Fruit fly (Drosophila melanogaster) whole organism, embryonic: ENCODE results near the gene CG13931.

Experiments
- Aef1 ChIP-seq: fragments of 200-800 bp; sonication (Bioruptor generic); IDR thresholded peaks from 3 replicates; pipeline ENCODE4 v1.3.6; 2022; ENCODE audit warnings: missing biosample characterization, missing genetic modification characterization
- Atf6 ChIP-seq: fragments of 200-800 bp; sonication (Bioruptor generic); IDR thresholded peaks from 2 replicates; pipeline ENCODE4 v1.3.6; 2022; ENCODE audit warnings: missing biosample characterization, missing genetic modification characterization
- CG10431 ChIP-seq: fragments of 200-800 bp; sonication (Bioruptor generic); optimal IDR thresholded peaks from 3 replicates; lab custom pipeline; 2018; ENCODE audit warnings: missing biosample characterization, mild to moderate bottlenecking, missing genetic modification characterization
- CG10654 ChIP-seq: fragments of 200-800 bp; sonication (Bioruptor generic); optimal IDR thresholded peaks from 2 replicates; lab custom pipeline; 2016; ENCODE audit warnings: missing biosample characterization, missing genetic modification characterization
- CG11695 ChIP-seq: fragments of 200-800 bp; sonication (Bioruptor generic); IDR thresholded peaks from 3 replicates; pipeline ENCODE4 v1.3.6; 2022; ENCODE audit warnings: missing biosample characterization, missing genetic modification characterization
- CG13287 ChIP-seq: fragments of 200-800 bp; sonication (Bioruptor generic); IDR thresholded peaks from 2 replicates; pipeline ENCODE4 v1.3.6; 2022; ENCODE audit warnings: missing biosample characterization, missing genetic modification characterization; ENCODE audit not compliant: partially characterized antibody
- CG15696 ChIP-seq: fragments of 200-800 bp; sonication (Bioruptor generic); optimal IDR thresholded peaks from 2 replicates; lab custom pipeline; 2019; ENCODE audit warnings: missing biosample characterization, mild to moderate bottlenecking, missing genetic modification characterization, moderate library complexity
- CG17912 ChIP-seq: fragments of 200-800 bp; sonication (Bioruptor generic); optimal IDR thresholded peaks from 2 replicates; lab custom pipeline; 2018; ENCODE audit warnings: missing biosample characterization, mild to moderate bottlenecking, missing genetic modification characterization
- CG18476 ChIP-seq: fragments of 200-800 bp; sonication (Bioruptor generic); optimal IDR thresholded peaks from 2 replicates; lab custom pipeline; 2016; ENCODE audit warnings: missing biosample characterization, mild to moderate bottlenecking, missing genetic modification characterization
- CG18764 ChIP-seq: fragments of 200-800 bp; sonication (Bioruptor generic); optimal IDR thresholded peaks from 3 replicates; lab custom pipeline; 2016; ENCODE audit warnings: missing biosample characterization, missing genetic modification characterization
- CG2199 ChIP-seq: fragments of 200-800 bp; sonication (Bioruptor generic); IDR thresholded peaks from 3 replicates; pipeline ENCODE4 v1.3.6; 2022; ENCODE audit warnings: missing biosample characterization, missing genetic modification characterization
- CG3838 ChIP-seq: fragments of 200-800 bp; sonication (Bioruptor generic); optimal IDR thresholded peaks from 3 replicates; lab custom pipeline; 2016; ENCODE audit warnings: missing biosample characterization, missing genetic modification characterization
- CG8944 ChIP-seq: fragments of 200-800 bp; sonication (Bioruptor generic); optimal IDR thresholded peaks from 3 replicates; lab custom pipeline; 2016; ENCODE audit warnings: missing biosample characterization, missing genetic modification characterization
- CG9437 ChIP-seq: fragments of 200-800 bp; sonication (Bioruptor generic); optimal IDR thresholded peaks from 2 replicates; lab custom pipeline; 2018; ENCODE audit warnings: missing biosample characterization, mild to moderate bottlenecking, missing genetic modification characterization
- D ChIP-seq, 2 experiments: fragments of 200-800 bp in 1 of 2; fragments of >200 bp in 1 of 2; sonication (Bioruptor generic) in 1 of 2; optimal IDR thresholded peaks; 2 replicates in 1 of 2; 3 replicates in 1 of 2; lab custom pipeline; 2017; ENCODE audit warnings: mild to moderate bottlenecking in 1 of 2, missing biosample characterization in 1 of 2, missing genetic modification characterization in 1 of 2, missing genetic modification reagents in 1 of 2
- Deaf1 ChIP-seq: fragments of 200-800 bp; optimal IDR thresholded peaks from 3 replicates; lab custom pipeline; 2019; ENCODE audit warnings: missing biosample characterization, mild to moderate bottlenecking, missing genetic modification characterization, moderate library complexity
- Dll ChIP-seq: fragments of 200-800 bp; sonication (Bioruptor generic); IDR thresholded peaks from 4 replicates; pipeline ENCODE4 v1.3.6; 2022; ENCODE audit warnings: missing biosample characterization, missing genetic modification characterization; ENCODE audit not compliant: partially characterized antibody
- Drgx ChIP-seq: fragments of 200-800 bp; sonication (Bioruptor generic); IDR thresholded peaks from 2 replicates; pipeline ENCODE4 v1.3.6; 2022; ENCODE audit warnings: missing biosample characterization, missing genetic modification characterization
- E2f2 ChIP-seq: fragments of 200-800 bp; sonication (Bioruptor generic); IDR thresholded peaks from 2 replicates; pipeline ENCODE4 v1.3.6; 2022; ENCODE audit warnings: missing biosample characterization, missing genetic modification characterization
- Ets97D ChIP-seq: fragments of 200-800 bp; sonication (Bioruptor generic); optimal IDR thresholded peaks from 3 replicates; lab custom pipeline; 2016; ENCODE audit warnings: missing biosample characterization, missing genetic modification characterization
- HmgZ ChIP-seq: fragments of 200-800 bp; sonication (Bioruptor generic); optimal IDR thresholded peaks from 2 replicates; lab custom pipeline; 2018; ENCODE audit warnings: missing biosample characterization, mild to moderate bottlenecking, missing genetic modification characterization
- Hr51 ChIP-seq, 2 experiments: fragments of 200-800 bp; sonication (Bioruptor generic); optimal IDR thresholded peaks; 2 replicates in 1 of 2; 3 replicates in 1 of 2; lab custom pipeline; 2016 to 2018; ENCODE audit warnings: missing biosample characterization in 2 of 2, missing genetic modification characterization in 2 of 2, mild to moderate bottlenecking in 1 of 2, moderate library complexity in 1 of 2
- Kr ChIP-seq: fragments of 200-800 bp; sonication (Bioruptor generic); optimal IDR thresholded peaks from 2 replicates; lab custom pipeline; 2017; ENCODE audit warnings: missing biosample characterization, mild to moderate bottlenecking, missing genetic modification characterization
- Mrtf ChIP-seq: fragments of 200-800 bp; sonication (Bioruptor generic); IDR thresholded peaks from 3 replicates; pipeline ENCODE4 v1.3.6; 2022; ENCODE audit warnings: missing biosample characterization, missing genetic modification characterization
- Poxn ChIP-seq: fragments of 200-800 bp; sonication (Bioruptor generic); IDR thresholded peaks from 2 replicates; pipeline ENCODE4 v1.3.6; 2022; ENCODE audit warnings: missing biosample characterization, missing genetic modification characterization
- Six4 ChIP-seq: fragments of 200-800 bp; sonication (Bioruptor generic); optimal IDR thresholded peaks from 2 replicates; lab custom pipeline; 2016; ENCODE audit warnings: missing biosample characterization, missing genetic modification characterization
- amos ChIP-seq: fragments of 200-800 bp; sonication (Bioruptor generic); IDR thresholded peaks from 2 replicates; pipeline ENCODE4 v1.3.6; 2022; ENCODE audit warnings: missing biosample characterization, missing genetic modification characterization; ENCODE audit not compliant: partially characterized antibody
- bbx ChIP-seq: fragments of 200-800 bp; sonication (Bioruptor generic); IDR thresholded peaks from 2 replicates; pipeline ENCODE4 v1.3.6; 2022; ENCODE audit warnings: missing biosample characterization, missing genetic modification characterization; ENCODE audit not compliant: partially characterized antibody
- croc ChIP-seq: fragments of 200-800 bp; sonication (Bioruptor generic); conservative IDR thresholded peaks from 3 replicates; pipeline ENCODE4 v1.3.6; 2022; ENCODE audit warnings: missing biosample characterization, missing genetic modification characterization
- crol ChIP-seq: fragments of 200-800 bp; sonication (Bioruptor generic); IDR thresholded peaks from 2 replicates; pipeline ENCODE4 v1.3.6; 2022; ENCODE audit warnings: missing biosample characterization, missing genetic modification characterization
- crp ChIP-seq, 2 experiments: fragments of 200-800 bp; sonication (Bioruptor generic); optimal IDR thresholded peaks; 2 replicates in 1 of 2; 3 replicates in 1 of 2; lab custom pipeline; 2017; ENCODE audit warnings: missing biosample characterization in 2 of 2, missing genetic modification characterization in 2 of 2, mild to moderate bottlenecking in 1 of 2, moderate library complexity in 1 of 2
- dimm ChIP-seq: fragments of 200-800 bp; sonication (Bioruptor generic); IDR thresholded peaks from 2 replicates; pipeline ENCODE4 v1.3.6; 2022; ENCODE audit warnings: missing biosample characterization, missing genetic modification characterization
- dmrt11E ChIP-seq: fragments of 200-800 bp; sonication (Bioruptor generic); optimal IDR thresholded peaks from 3 replicates; lab custom pipeline; 2018; ENCODE audit warnings: missing biosample characterization, mild to moderate bottlenecking, missing genetic modification characterization, moderate library complexity
- ftz-f1 ChIP-seq: fragments of 200-800 bp; sonication (Bioruptor generic); optimal IDR thresholded peaks from 2 replicates; lab custom pipeline; 2016; ENCODE audit warnings: missing biosample characterization, missing genetic modification characterization
- hkb ChIP-seq, 2 experiments: fragments of 200-800 bp in 1 of 2; fragments of >200 bp in 1 of 2; sonication (Bioruptor generic) in 1 of 2; IDR thresholded peaks in 1 of 2; optimal IDR thresholded peaks in 1 of 2; 2 replicates each; pipeline versions ENCODE4 v1.3.6 to Lab custom; 2017 to 2022; ENCODE audit warnings: missing biosample characterization in 1 of 2, missing genetic modification characterization in 1 of 2
- insv ChIP-seq, 2 experiments: fragments of 200-800 bp; sonication (Bioruptor generic); optimal IDR thresholded peaks; 3 replicates each; lab custom pipeline; 2016 to 2018; ENCODE audit warnings: missing biosample characterization in 2 of 2, missing genetic modification characterization in 2 of 2
- lab ChIP-seq: fragments of 200-800 bp; sonication (Bioruptor generic); optimal IDR thresholded peaks from 3 replicates; lab custom pipeline; 2017; ENCODE audit warnings: missing biosample characterization, missing genetic modification characterization, mild to moderate bottlenecking, moderate library complexity, missing genetic modification reagents
- lov ChIP-seq, 2 experiments: fragments of 200-800 bp in 1 of 2; fragments of >200 bp in 1 of 2; sonication (Bioruptor generic) in 1 of 2; IDR thresholded peaks in 1 of 2; optimal IDR thresholded peaks in 1 of 2; 2 replicates in 1 of 2; 3 replicates in 1 of 2; pipeline versions ENCODE4 v1.3.6 to Lab custom; 2017 to 2022; ENCODE audit warnings: missing biosample characterization in 1 of 2, missing genetic modification characterization in 1 of 2
- maf-S ChIP-seq: fragments of 200-800 bp; sonication (Bioruptor generic); optimal IDR thresholded peaks from 2 replicates; lab custom pipeline; 2016; ENCODE audit warnings: missing biosample characterization, missing genetic modification characterization
- otp ChIP-seq: fragments of 200-800 bp; sonication (Bioruptor generic); IDR thresholded peaks from 3 replicates; pipeline ENCODE4, ENCODE4 v1.3.6; 2022; ENCODE audit warnings: missing biosample characterization, missing genetic modification characterization
- prd ChIP-seq, 3 experiments: fragments of >200 bp in 2 of 3; fragments of 200-800 bp in 1 of 3; sonication (Bioruptor generic) in 1 of 3; optimal IDR thresholded peaks in 2 of 3; IDR thresholded peaks in 1 of 3; 2 replicates in 2 of 3; 3 replicates in 1 of 3; pipeline versions ENCODE4 v1.3.6 to Lab custom; 2017 to 2022; ENCODE audit warnings: missing biosample characterization in 1 of 3, missing genetic modification characterization in 1 of 3
- pzg ChIP-seq: fragments of 200-800 bp; sonication (Bioruptor generic); optimal IDR thresholded peaks from 3 replicates; lab custom pipeline; 2018; ENCODE audit warnings: missing biosample characterization, mild to moderate bottlenecking, missing genetic modification characterization, moderate library complexity
- sima ChIP-seq: fragments of 200-800 bp; sonication (Bioruptor generic); optimal IDR thresholded peaks from 2 replicates; lab custom pipeline; 2016; ENCODE audit warnings: missing biosample characterization, missing genetic modification characterization
- sqz ChIP-seq: fragments of 200-800 bp; sonication (Bioruptor generic); optimal IDR thresholded peaks from 3 replicates; lab custom pipeline; 2018; ENCODE audit warnings: missing biosample characterization, mild to moderate bottlenecking, missing genetic modification characterization
- usp ChIP-seq: fragments of >200 bp; optimal IDR thresholded peaks from 2 replicates; lab custom pipeline; 2017; ENCODE audit warnings: missing biosample characterization, missing genetic modification characterization
- wek ChIP-seq: fragments of 200-800 bp; sonication (Bioruptor generic); optimal IDR thresholded peaks from 3 replicates; lab custom pipeline; 2018; ENCODE audit warnings: missing biosample characterization, mild to moderate bottlenecking, missing genetic modification characterization, moderate library complexity
- yki ChIP-seq: fragments of >200 bp; optimal IDR thresholded peaks from 3 replicates; lab custom pipeline; 2018
- zfh1 ChIP-seq: fragments of 200-800 bp; sonication (Bioruptor generic); IDR thresholded peaks from 3 replicates; pipeline ENCODE4 v1.3.6; 2022; ENCODE audit warnings: missing biosample characterization, missing genetic modification characterization
- zfh2 ChIP-seq: fragments of 200-800 bp; sonication (Bioruptor generic); optimal IDR thresholded peaks from 2 replicates; lab custom pipeline; 2016; ENCODE audit warnings: missing biosample characterization, missing genetic modification characterization

Gene CG13931

DNA sequence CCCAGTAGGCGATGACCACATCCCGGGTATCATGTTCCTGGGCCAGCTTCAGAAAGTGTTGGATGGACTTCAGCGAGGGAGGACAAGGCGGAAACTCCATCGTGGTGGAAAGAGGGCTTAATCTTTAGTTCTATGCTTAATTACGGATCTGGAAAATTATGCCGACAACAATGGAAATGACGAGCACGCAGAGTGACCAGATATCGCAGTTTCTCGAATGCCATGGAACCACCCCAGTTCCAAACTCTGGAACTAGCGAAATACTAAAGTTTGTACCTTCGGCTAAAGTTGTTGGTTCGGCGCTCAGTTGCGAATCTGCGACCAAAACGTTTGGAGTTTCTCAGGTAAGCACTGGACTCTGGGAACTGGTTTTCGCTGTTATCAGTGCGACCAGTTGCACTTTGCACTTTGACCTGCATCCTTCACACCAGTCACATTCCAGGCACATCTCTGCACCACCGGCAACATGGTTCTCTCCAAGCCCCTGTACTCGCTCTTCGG, 49.5 kb downstream of the CG13931 start, which contains the start of the genes CG7970 and Vta1 (continued):
- TF ChIP-seq Mrtf (GFP tag; lab: Robert Waterston, UW): no peak
- TF ChIP-seq D (optimal IDR thresholded peaks at IDR 0.05; lab: Kevin White, UChicago): peak; percentile 5
- no peak for TF ChIP-seq D (GFP tag; optimal IDR thresholded peaks at IDR 0.05; lab: Kevin White, UChicago)
- no peak for TF ChIP-seq prd (optimal IDR thresholded peaks at IDR 0.05; lab: Kevin White, UChicago)
- TF ChIP-seq prd (GFP tag; IDR thresholded peaks at IDR 0.05; lab: Robert Waterston, UW): no peak
- TF ChIP-seq CG18764 (GFP tag; lab: Kevin White, UChicago): no peak
- TF ChIP-seq CG10654 (GFP tag; lab: Kevin White, UChicago): no peak
- no peak for TF ChIP-seq CG3838 (GFP tag; lab: Kevin White, UChicago)
- TF ChIP-seq CG8944 (GFP tag; lab: Kevin White, UChicago): no peak
- TF ChIP-seq otp (GFP tag; lab: Robert Waterston, UW): no peak
- no peak for TF ChIP-seq sqz
- TF ChIP-seq ftz-f1: no peak
- no peak for TF ChIP-seq crol (GFP tag; lab: Robert Waterston, UW)
- TF ChIP-seq CG10431 (GFP tag; lab: Kevin White, UChicago): no peak
- no peak for TF ChIP-seq zfh1 (GFP tag; lab: Robert Waterston, UW)
- peak; percentile 43; the same call in 1 of the 2 replicates for TF ChIP-seq CG13287 (GFP tag; lab: Robert Waterston, UW)
- no peak for TF ChIP-seq CG18476
- no peak for TF ChIP-seq lab (GFP tag; lab: Kevin White, UChicago)
- TF ChIP-seq Drgx (GFP tag; lab: Robert Waterston, UW): peak; percentile 63
- TF ChIP-seq CG9437: no peak
- TF ChIP-seq Hr51 (GFP tag; optimal IDR thresholded peaks at IDR 0.05; lab: Kevin White, UChicago): no peak
- no peak for TF ChIP-seq wek (GFP tag; lab: Kevin White, UChicago)
- no peak for TF ChIP-seq Ets97D
- TF ChIP-seq Aef1 (GFP tag; lab: Robert Waterston, UW): no peak
- no peak for TF ChIP-seq zfh2 (GFP tag; lab: Kevin White, UChicago)
- TF ChIP-seq hkb (optimal IDR thresholded peaks at IDR 0.05; lab: Kevin White, UChicago): no peak
- no peak for TF ChIP-seq hkb (GFP tag; IDR thresholded peaks at IDR 0.05; lab: Robert Waterston, UW)
- no peak for TF ChIP-seq yki (lab: Kevin White, UChicago)
- no peak for TF ChIP-seq sima (GFP tag; lab: Kevin White, UChicago)
- TF ChIP-seq Atf6 (GFP tag; lab: Robert Waterston, UW): no peak
- TF ChIP-seq dmrt11E: no peak
- TF ChIP-seq CG17912 (GFP tag; lab: Kevin White, UChicago): no peak
- no peak for TF ChIP-seq crp (GFP tag; optimal IDR thresholded peaks at IDR 0.05; lab: Kevin White, UChicago)
- TF ChIP-seq usp (GFP tag; lab: Kevin White, UChicago): no peak
- no peak for TF ChIP-seq maf-S
- no peak for TF ChIP-seq CG2199 (GFP tag; lab: Robert Waterston, UW)
- 0 out of 4 replicates have a peak, but pooled peaks have one; percentile 26 for TF ChIP-seq Dll (GFP tag; lab: Robert Waterston, UW)
- TF ChIP-seq Poxn: no peak
- no peak for TF ChIP-seq lov (optimal IDR thresholded peaks at IDR 0.05; lab: Kevin White, UChicago)
- no peak for TF ChIP-seq lov (GFP tag; IDR thresholded peaks at IDR 0.05; lab: Robert Waterston, UW)
- no peak for TF ChIP-seq CG15696 (tag; lab: Kevin White, UChicago)
- TF ChIP-seq E2f2 (GFP tag; lab: Robert Waterston, UW): peak; percentile 42; the same call in 1 of the 2 replicates
- peak; percentile 79 for TF ChIP-seq pzg
- no peak for TF ChIP-seq dimm (GFP tag; lab: Robert Waterston, UW)
- peak; percentile 64 for TF ChIP-seq HmgZ (tag; lab: Kevin White, UChicago)
- no peak for TF ChIP-seq insv (GFP tag; optimal IDR thresholded peaks at IDR 0.05; lab: Kevin White, UChicago)
- TF ChIP-seq amos (GFP tag; lab: Robert Waterston, UW): peak; percentile 30; the same call in 1 of the 2 replicates
- TF ChIP-seq Deaf1: peak; percentile 74
- TF ChIP-seq croc (GFP tag; lab: Robert Waterston, UW): no peak
- no peak for TF ChIP-seq Six4 (GFP tag; lab: Kevin White, UChicago)
- no peak for TF ChIP-seq CG11695 (GFP tag; lab: Robert Waterston, UW)
- 0 out of 2 replicates have a peak, but pooled peaks have one; percentile 47 for TF ChIP-seq bbx (GFP tag; lab: Robert Waterston, UW)
- TF ChIP-seq Kr (GFP tag; lab: Kevin White, UChicago): no peak
